Worm (Caenorhabditis elegans): ENCODE measurements around the gene F49E8.7.

- TF ChIP-seq bed-1 (GFP tag; IDR thresholded peaks at IDR 0.05) (no peak), attf-5 (GFP tag; optimal IDR thresholded peaks at IDR 0.05) (no peak), let-526 (GFP tag; IDR thresholded peaks at IDR 0.05) (no peak), nhr-90 (tag; optimal IDR thresholded peaks at IDR 0.05) (no peak), nfya-2 (GFP tag; IDR thresholded peaks at IDR 0.05) (no peak)
Observed at ce11 chrIV:7588631-7589030, 32.5 kb upstream of the F49E8.7 start, which contains the start of gene cla-1.

Data from whole organism, young adult.